Fruit fly (Drosophila melanogaster) whole organism, embryonic: Measurements from ENCODE around the gene CG13465.

Experiments
- B-H1 ChIP-seq: fragments of 200-800 bp; sonication (Bioruptor generic); IDR thresholded peaks from 3 replicates; pipeline ENCODE4 v1.3.6; 2022; ENCODE audit warnings: missing biosample characterization, missing genetic modification characterization
- CG10267 ChIP-seq: fragments of 200-800 bp; sonication (Bioruptor generic); optimal IDR thresholded peaks from 2 replicates; lab custom pipeline; 2018; ENCODE audit warnings: missing biosample characterization, mild to moderate bottlenecking, missing genetic modification characterization, moderate library complexity
- CG10462 ChIP-seq: fragments of 200-800 bp; sonication (Bioruptor generic); optimal IDR thresholded peaks from 2 replicates; lab custom pipeline; 2016; ENCODE audit warnings: missing biosample characterization, missing genetic modification characterization
- CG11696 ChIP-seq: fragments of 200-800 bp; sonication (Bioruptor generic); IDR thresholded peaks from 2 replicates; pipeline ENCODE4 v1.3.6; 2022; ENCODE audit warnings: missing biosample characterization, missing genetic modification characterization
- CG1233 ChIP-seq: fragments of 200-800 bp; sonication (Bioruptor generic); optimal IDR thresholded peaks from 4 replicates; lab custom pipeline; 2018; ENCODE audit warnings: missing biosample characterization, mild to moderate bottlenecking, missing genetic modification characterization
- CG14710 ChIP-seq: fragments of 200-800 bp; sonication (Bioruptor generic); optimal IDR thresholded peaks from 3 replicates; lab custom pipeline; 2019; ENCODE audit warnings: missing biosample characterization, mild to moderate bottlenecking, missing genetic modification characterization, moderate library complexity
- CG16813 ChIP-seq: fragments of 200-800 bp; sonication (Bioruptor generic); IDR thresholded peaks from 3 replicates; pipeline ENCODE4 v1.3.6; 2022; ENCODE audit warnings: missing biosample characterization, missing genetic modification characterization; ENCODE audit not compliant: partially characterized antibody
- CG17328 ChIP-seq: fragments of 200-800 bp; sonication (Bioruptor generic); IDR thresholded peaks from 2 replicates; pipeline ENCODE4 v1.3.6; 2022; ENCODE audit warnings: missing biosample characterization, missing genetic modification characterization
- CG18011 ChIP-seq: fragments of 200-800 bp; sonication (Bioruptor generic); optimal IDR thresholded peaks from 2 replicates; lab custom pipeline; 2017; ENCODE audit warnings: missing biosample characterization, missing genetic modification characterization, mild to moderate bottlenecking, moderate library complexity, missing genotype
- CG18764 ChIP-seq: fragments of 200-800 bp; sonication (Bioruptor generic); optimal IDR thresholded peaks from 3 replicates; lab custom pipeline; 2016; ENCODE audit warnings: missing biosample characterization, missing genetic modification characterization
- CG2202 ChIP-seq: fragments of 200-800 bp; sonication (Bioruptor generic); optimal IDR thresholded peaks from 2 replicates; lab custom pipeline; 2018; ENCODE audit warnings: missing biosample characterization, mild to moderate bottlenecking, missing genetic modification characterization
- CG2712 ChIP-seq: fragments of 200-800 bp; optimal IDR thresholded peaks from 3 replicates; lab custom pipeline; 2019; ENCODE audit warnings: missing biosample characterization, mild to moderate bottlenecking, missing genetic modification characterization, moderate library complexity
- CG3065 ChIP-seq: fragments of 200-800 bp; sonication (Bioruptor generic); optimal IDR thresholded peaks from 2 replicates; lab custom pipeline; 2016; ENCODE audit warnings: missing biosample characterization, missing genetic modification characterization
- CG32772 ChIP-seq: fragments of 200-800 bp; sonication (Bioruptor generic); IDR thresholded peaks from 2 replicates; pipeline ENCODE4 v1.3.6; 2022; ENCODE audit warnings: missing biosample characterization, missing genetic modification characterization
- CG43689 ChIP-seq: fragments of 200-800 bp; sonication (Bioruptor generic); IDR thresholded peaks from 2 replicates; pipeline ENCODE4 v1.3.6; 2022; ENCODE audit warnings: missing biosample characterization, missing genetic modification characterization
- CG7556 ChIP-seq: fragments of 200-800 bp; sonication (Bioruptor generic); optimal IDR thresholded peaks from 2 replicates; lab custom pipeline; 2017; ENCODE audit warnings: missing biosample characterization, mild to moderate bottlenecking, missing genetic modification characterization
- CG9797 ChIP-seq: fragments of 200-800 bp; sonication (Bioruptor generic); optimal IDR thresholded peaks from 3 replicates; lab custom pipeline; 2018; ENCODE audit warnings: missing biosample characterization, mild to moderate bottlenecking, missing genetic modification characterization
- D ChIP-seq, 2 experiments: fragments of 200-800 bp in 1 of 2; fragments of >200 bp in 1 of 2; sonication (Bioruptor generic) in 1 of 2; optimal IDR thresholded peaks; 2 replicates in 1 of 2; 3 replicates in 1 of 2; lab custom pipeline; 2017; ENCODE audit warnings: mild to moderate bottlenecking in 1 of 2, missing biosample characterization in 1 of 2, missing genetic modification characterization in 1 of 2, missing genetic modification reagents in 1 of 2
- Dad ChIP-seq: fragments of 200-800 bp; sonication (Bioruptor generic); optimal IDR thresholded peaks from 3 replicates; lab custom pipeline; 2016; ENCODE audit warnings: missing biosample characterization, missing genetic modification characterization
- Drgx ChIP-seq: fragments of 200-800 bp; sonication (Bioruptor generic); IDR thresholded peaks from 2 replicates; pipeline ENCODE4 v1.3.6; 2022; ENCODE audit warnings: missing biosample characterization, missing genetic modification characterization
- Elba2 ChIP-seq: fragments of 200-800 bp; sonication (Bioruptor generic); optimal IDR thresholded peaks from 3 replicates; lab custom pipeline; 2016; ENCODE audit warnings: missing biosample characterization, missing genetic modification characterization
- H2.0 ChIP-seq: fragments of 200-800 bp; sonication (Bioruptor generic); IDR thresholded peaks from 2 replicates; pipeline ENCODE4 v1.3.6; 2022; ENCODE audit warnings: missing biosample characterization, missing genetic modification characterization
- HLH3B ChIP-seq: fragments of 200-800 bp; sonication (Bioruptor generic); IDR thresholded peaks from 2 replicates; pipeline ENCODE4 v1.3.6; 2022; ENCODE audit warnings: missing biosample characterization, missing genetic modification characterization
- Hr78 ChIP-seq, 2 experiments: fragments of 200-800 bp in 1 of 2; fragments of >200 bp in 1 of 2; sonication (Bioruptor generic) in 1 of 2; optimal IDR thresholded peaks; 2 replicates each; lab custom pipeline; 2017 to 2019; ENCODE audit warnings: missing biosample characterization in 2 of 2, missing genetic modification characterization in 2 of 2, mild to moderate bottlenecking in 1 of 2, moderate library complexity in 1 of 2
- Nf-YB ChIP-seq: fragments of 200-800 bp; sonication (Bioruptor generic); optimal IDR thresholded peaks from 3 replicates; lab custom pipeline; 2019; ENCODE audit warnings: missing biosample characterization, mild to moderate bottlenecking, missing genetic modification characterization, moderate library complexity
- Nf-YC ChIP-seq: fragments of 200-800 bp; optimal IDR thresholded peaks from 3 replicates; lab custom pipeline; 2019; ENCODE audit warnings: missing biosample characterization, mild to moderate bottlenecking, missing genetic modification characterization, moderate library complexity
- Six4 ChIP-seq: fragments of 200-800 bp; sonication (Bioruptor generic); optimal IDR thresholded peaks from 2 replicates; lab custom pipeline; 2016; ENCODE audit warnings: missing biosample characterization, missing genetic modification characterization
- Sox100B ChIP-seq: fragments of 200-800 bp; sonication (Bioruptor generic); optimal IDR thresholded peaks from 3 replicates; lab custom pipeline; 2018; ENCODE audit warnings: missing biosample characterization, mild to moderate bottlenecking, missing genetic modification characterization
- Taf1 ChIP-seq: fragments of 200-800 bp; sonication (Bioruptor generic); IDR thresholded peaks from 2 replicates; pipeline ENCODE4 v1.3.6; 2022; ENCODE audit warnings: missing biosample characterization, missing genetic modification characterization
- ci ChIP-seq: fragments of 200-800 bp; sonication (Bioruptor generic); IDR thresholded peaks from 3 replicates; pipeline ENCODE4 v1.3.6; 2022; ENCODE audit warnings: missing biosample characterization, missing genetic modification characterization
- crp ChIP-seq, 2 experiments: fragments of 200-800 bp; sonication (Bioruptor generic); optimal IDR thresholded peaks; 2 replicates in 1 of 2; 3 replicates in 1 of 2; lab custom pipeline; 2017; ENCODE audit warnings: missing biosample characterization in 2 of 2, missing genetic modification characterization in 2 of 2, mild to moderate bottlenecking in 1 of 2, moderate library complexity in 1 of 2
- esg ChIP-seq: fragments of 200-800 bp; sonication (Bioruptor generic); conservative IDR thresholded peaks from 2 replicates; pipeline ENCODE4 v1.3.6; 2022; ENCODE audit warnings: missing biosample characterization, missing genetic modification characterization
- ewg ChIP-seq: fragments of 200-800 bp; sonication (Bioruptor generic); optimal IDR thresholded peaks from 3 replicates; lab custom pipeline; 2017; ENCODE audit warnings: mild to moderate bottlenecking, missing biosample characterization, missing genetic modification reagents, missing genetic modification characterization
- fd96Cb ChIP-seq: fragments of 200-800 bp; sonication (Bioruptor generic); optimal IDR thresholded peaks from 2 replicates; lab custom pipeline; 2018; ENCODE audit warnings: missing biosample characterization, mild to moderate bottlenecking, missing genetic modification characterization, moderate library complexity
- lola ChIP-seq, 3 experiments: fragments of >200 bp in 2 of 3; fragments of 200-800 bp in 1 of 3; sonication (Bioruptor generic) in 1 of 3; optimal IDR thresholded peaks; 2 replicates each; lab custom pipeline; 2017 to 2019; ENCODE audit warnings: missing biosample characterization in 3 of 3, missing genetic modification characterization in 3 of 3, mild to moderate bottlenecking in 1 of 3, moderate library complexity in 1 of 3
- oc ChIP-seq: fragments of 200-800 bp; sonication (Bioruptor generic); optimal IDR thresholded peaks from 2 replicates; lab custom pipeline; 2018; ENCODE audit warnings: missing biosample characterization, mild to moderate bottlenecking, missing genetic modification characterization, moderate library complexity
- org-1 ChIP-seq: fragments of 200-800 bp; sonication (Bioruptor generic); optimal IDR thresholded peaks from 2 replicates; lab custom pipeline; 2017; ENCODE audit warnings: missing biosample characterization, missing genetic modification characterization
- phol ChIP-seq: fragments of 200-800 bp; sonication (Bioruptor generic); optimal IDR thresholded peaks from 3 replicates; lab custom pipeline; 2018; ENCODE audit warnings: missing biosample characterization, mild to moderate bottlenecking, missing genetic modification characterization, moderate library complexity
- prd ChIP-seq, 3 experiments: fragments of >200 bp in 2 of 3; fragments of 200-800 bp in 1 of 3; sonication (Bioruptor generic) in 1 of 3; optimal IDR thresholded peaks in 2 of 3; IDR thresholded peaks in 1 of 3; 2 replicates in 2 of 3; 3 replicates in 1 of 3; pipeline versions ENCODE4 v1.3.6 to Lab custom; 2017 to 2022; ENCODE audit warnings: missing biosample characterization in 1 of 3, missing genetic modification characterization in 1 of 3
- pros ChIP-seq: fragments of 200-800 bp; sonication (Bioruptor generic); optimal IDR thresholded peaks from 3 replicates; lab custom pipeline; 2019; ENCODE audit warnings: missing biosample characterization, mild to moderate bottlenecking, missing genetic modification characterization, moderate library complexity
- pum ChIP-seq: fragments of 200-800 bp; sonication (Bioruptor generic); optimal IDR thresholded peaks from 2 replicates; lab custom pipeline; 2016; ENCODE audit warnings: missing biosample characterization, missing genetic modification characterization
- row ChIP-seq: fragments of 200-800 bp; sonication (Bioruptor generic); IDR thresholded peaks from 3 replicates; pipeline ENCODE4 v1.3.6; 2022; ENCODE audit warnings: missing biosample characterization, missing genetic modification characterization
- sens ChIP-seq: fragments of 200-800 bp; sonication (Bioruptor generic); peaks from one replicate; lab custom pipeline; 2016; ENCODE audit warnings: missing biosample characterization, missing genetic modification characterization
- tll ChIP-seq, 2 experiments: fragments of 200-800 bp in 1 of 2; fragments of >200 bp in 1 of 2; sonication (Bioruptor generic) in 1 of 2; optimal IDR thresholded peaks; 2 replicates each; lab custom pipeline; 2017 to 2019; ENCODE audit warnings: missing biosample characterization in 2 of 2, missing genetic modification characterization in 2 of 2, mild to moderate bottlenecking in 1 of 2, moderate library complexity in 1 of 2
- tna ChIP-seq: fragments of 200-800 bp; sonication (Bioruptor generic); IDR thresholded peaks from 2 replicates; pipeline ENCODE4 v1.3.6; 2022; ENCODE audit warnings: missing biosample characterization, missing genetic modification characterization; ENCODE audit not compliant: partially characterized antibody
- twi ChIP-seq: fragments of 200-800 bp; optimal IDR thresholded peaks from 2 replicates; lab custom pipeline; 2019; ENCODE audit warnings: missing biosample characterization, mild to moderate bottlenecking, missing genetic modification characterization, moderate library complexity
- zen ChIP-seq: fragments of 200-800 bp; sonication (Bioruptor generic); optimal IDR thresholded peaks from 3 replicates; lab custom pipeline; 2018; ENCODE audit warnings: missing biosample characterization, mild to moderate bottlenecking, missing genetic modification characterization, moderate library complexity

Gene CG13465

DNA sequence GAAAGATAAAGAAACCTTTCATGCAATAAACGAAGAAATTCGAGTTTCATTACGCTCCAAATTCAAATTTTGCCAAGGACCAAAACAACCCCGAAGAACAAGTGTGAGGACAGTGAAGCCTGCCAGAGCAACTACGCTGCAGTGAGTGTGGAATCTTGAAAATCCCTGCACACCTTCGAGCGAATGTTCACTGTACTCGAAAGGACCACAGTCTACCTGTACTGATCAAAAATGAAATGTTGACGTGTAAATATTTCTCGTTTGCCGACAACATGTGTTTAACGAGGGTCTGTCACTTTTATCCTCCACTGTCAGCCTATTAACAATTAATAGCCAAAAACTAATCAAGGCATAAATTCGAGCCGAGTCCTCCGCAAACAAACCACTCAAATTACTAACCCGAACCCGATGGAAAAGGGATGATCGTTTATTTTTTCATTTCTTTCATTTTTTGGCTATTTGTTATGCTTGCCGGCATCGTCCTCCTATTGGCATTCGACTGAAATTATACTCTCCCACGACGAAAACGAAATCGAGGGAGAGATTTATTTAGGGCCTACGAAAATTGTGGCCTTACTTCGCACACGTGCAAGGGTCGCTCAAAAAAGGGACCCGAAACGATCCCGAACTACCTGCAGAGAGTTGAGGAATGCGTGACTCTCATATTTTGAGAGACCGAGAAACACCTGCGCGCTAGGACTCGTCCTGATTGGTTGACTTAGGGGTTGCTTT is 27.9 kb upstream of the CG13465 start (continued):
- no peak for TF ChIP-seq CG18011 (GFP tag; lab: Kevin White, UChicago)
- peak; percentile 64 for TF ChIP-seq row (GFP tag; lab: Robert Waterston, UW)
- peak in 1 of 3 experiments; percentile 57 for TF ChIP-seq lola (GFP tag; optimal IDR thresholded peaks at IDR 0.05; lab: Kevin White, UChicago)
- TF ChIP-seq sens (GFP tag; lab: Kevin White, UChicago) = peak; percentile 87
- peak; percentile 16 for TF ChIP-seq CG2712 (tag; lab: Kevin White, UChicago)
- TF ChIP-seq Taf1 (GFP tag; lab: Robert Waterston, UW) = no peak
- TF ChIP-seq Sox100B = no peak
- TF ChIP-seq CG17328 (GFP tag; lab: Robert Waterston, UW) = peak; percentile 51
- no peak for TF ChIP-seq tna (GFP tag; lab: Robert Waterston, UW)
- TF ChIP-seq Six4 = peak; percentile 11
- no peak for TF ChIP-seq CG32772 (GFP tag; lab: Robert Waterston, UW)
- no peak for TF ChIP-seq CG7556
- no peak for TF ChIP-seq Hr78 (GFP tag; optimal IDR thresholded peaks at IDR 0.05; lab: Kevin White, UChicago)
- TF ChIP-seq CG43689 (GFP tag; lab: Robert Waterston, UW) = no peak
- peak; percentile 1 for TF ChIP-seq CG18764 (GFP tag; lab: Kevin White, UChicago)
- peak; percentile 58 for TF ChIP-seq pros (GFP tag; lab: Kevin White, UChicago)
- TF ChIP-seq tll (GFP tag; optimal IDR thresholded peaks at IDR 0.05; lab: Kevin White, UChicago) = peak in 1 of 2 experiments; percentile 89
- peak; percentile 11 for TF ChIP-seq pum (GFP tag; lab: Kevin White, UChicago)
- peak; percentile 88 for TF ChIP-seq zen (tag; lab: Kevin White, UChicago)
- peak; percentile 18 for TF ChIP-seq oc (tag; lab: Kevin White, UChicago)
- TF ChIP-seq Dad (GFP tag; lab: Kevin White, UChicago) = no peak
- peak; percentile 74 for TF ChIP-seq Nf-YC
- no peak for TF ChIP-seq CG10462
- peak; percentile 78 for TF ChIP-seq twi
- no peak for TF ChIP-seq H2.0 (GFP tag; lab: Robert Waterston, UW)
- TF ChIP-seq Nf-YB (GFP tag; lab: Kevin White, UChicago) = peak; percentile 89
- no peak for TF ChIP-seq Drgx (GFP tag; lab: Robert Waterston, UW)
- no peak for TF ChIP-seq esg (GFP tag; lab: Robert Waterston, UW)
- no peak for TF ChIP-seq prd (optimal IDR thresholded peaks at IDR 0.05; lab: Kevin White, UChicago)
- TF ChIP-seq prd (GFP tag; IDR thresholded peaks at IDR 0.05; lab: Robert Waterston, UW) = peak; percentile 62; the same call in 2 of the 3 replicates
- TF ChIP-seq CG10267 (tag; lab: Kevin White, UChicago) = peak; percentile 6
- peak; percentile 94 for TF ChIP-seq Elba2 (GFP tag; lab: Kevin White, UChicago)
- TF ChIP-seq CG16813 = no peak
- 0 out of 3 replicates have a peak, but pooled peaks have one; percentile 16 for TF ChIP-seq ci (GFP tag; lab: Robert Waterston, UW)
- peak; percentile 8 for TF ChIP-seq fd96Cb (tag; lab: Kevin White, UChicago)
- TF ChIP-seq CG14710 (tag; lab: Kevin White, UChicago) = peak; percentile 19
- TF ChIP-seq ewg = no peak
- TF ChIP-seq crp (GFP tag; optimal IDR thresholded peaks at IDR 0.05; lab: Kevin White, UChicago) = no peak
- TF ChIP-seq B-H1 = no peak
- TF ChIP-seq HLH3B (GFP tag; lab: Robert Waterston, UW) = no peak
- TF ChIP-seq CG9797 (GFP tag; lab: Kevin White, UChicago) = no peak
- TF ChIP-seq CG11696 (GFP tag; lab: Robert Waterston, UW) = no peak
- TF ChIP-seq CG1233 (GFP tag; lab: Kevin White, UChicago) = peak; percentile 15
- TF ChIP-seq CG3065 (GFP tag; lab: Kevin White, UChicago) = no peak
- peak; percentile 18 for TF ChIP-seq CG2202
- no peak for TF ChIP-seq org-1 (GFP tag; lab: Kevin White, UChicago)
- peak; percentile 23 for TF ChIP-seq phol
- peak; percentile 31 for TF ChIP-seq D (optimal IDR thresholded peaks at IDR 0.05; lab: Kevin White, UChicago)
- TF ChIP-seq D (GFP tag; optimal IDR thresholded peaks at IDR 0.05; lab: Kevin White, UChicago) = peak; percentile 32
